Worm (Caenorhabditis elegans): ENCODE measurements around the gene zig-8.

- no peak for TF ChIP-seq dao-5 (tag; optimal IDR thresholded peaks at IDR 0.05)
- no peak for TF ChIP-seq him-1 (tag; optimal IDR thresholded peaks at IDR 0.05)
Observed at ce11 chrIII:13131220-13131619, 11.6 kb downstream of the zig-8 start.

Measured in whole organism, L4/young adult.